Fruit fly (Drosophila melanogaster) whole organism, prepupa: ENCODE results near the gene CG9040.

Source experiments
- Blimp-1 ChIP-seq: fragments of 200-800 bp; sonication (Bioruptor generic); optimal IDR thresholded peaks from 3 replicates; lab custom pipeline; 2017; ENCODE audit warnings: missing biosample characterization, missing genetic modification characterization, mild to moderate bottlenecking, moderate library complexity, missing genetic modification reagents
- CG16779 ChIP-seq: fragments of 200-800 bp; sonication (Bioruptor generic); optimal IDR thresholded peaks from 3 replicates; lab custom pipeline; 2017; ENCODE audit warnings: missing biosample characterization, mild to moderate bottlenecking, missing genetic modification characterization
- CG3032 ChIP-seq: fragments of 200-800 bp; optimal IDR thresholded peaks from 2 replicates; lab custom pipeline; 2019; ENCODE audit warnings: missing biosample characterization, mild to moderate bottlenecking, missing genetic modification characterization, moderate library complexity
- CG4318 ChIP-seq: fragments of 200-800 bp; sonication (Bioruptor generic); optimal IDR thresholded peaks from 3 replicates; lab custom pipeline; 2017; ENCODE audit warnings: missing biosample characterization, mild to moderate bottlenecking, missing genetic modification characterization
- CG6163 ChIP-seq: fragments of 200-800 bp; sonication (Bioruptor generic); IDR thresholded peaks from 3 replicates; pipeline ENCODE4 v1.3.6; 2022; ENCODE audit warnings: missing biosample characterization, missing genetic modification characterization
- CG6854 ChIP-seq: fragments of 200-800 bp; sonication (Bioruptor generic); optimal IDR thresholded peaks from 2 replicates; lab custom pipeline; 2017; ENCODE audit warnings: missing biosample characterization, mild to moderate bottlenecking, missing genetic modification characterization
- CG7368 ChIP-seq: fragments of 200-800 bp; sonication (Bioruptor generic); optimal IDR thresholded peaks from 3 replicates; lab custom pipeline; 2016; ENCODE audit warnings: missing biosample characterization, missing genetic modification characterization
- Eip78C ChIP-seq: fragments of 200-800 bp; sonication (Bioruptor generic); peaks from one replicate; lab custom pipeline; 2016; ENCODE audit warnings: missing biosample characterization, missing genetic modification characterization
- Lpt ChIP-seq: fragments of 200-800 bp; sonication (Bioruptor generic); optimal IDR thresholded peaks from 3 replicates; lab custom pipeline; 2016; ENCODE audit warnings: missing biosample characterization, missing genetic modification characterization
- OdsH ChIP-seq: fragments of 200-800 bp; sonication (Bioruptor generic); optimal IDR thresholded peaks from 3 replicates; lab custom pipeline; 2016; ENCODE audit warnings: missing biosample characterization, missing genetic modification characterization
- Sox14 ChIP-seq: fragments of 200-800 bp; sonication (Bioruptor generic); optimal IDR thresholded peaks from 3 replicates; lab custom pipeline; 2016; ENCODE audit warnings: missing biosample characterization, missing genetic modification characterization
- achi ChIP-seq: fragments of 200-800 bp; sonication (Bioruptor generic); optimal IDR thresholded peaks from 3 replicates; lab custom pipeline; 2016; ENCODE audit warnings: missing biosample characterization, missing genetic modification characterization
- dac ChIP-seq: fragments of 200-800 bp; sonication (Bioruptor generic); optimal IDR thresholded peaks from 2 replicates; lab custom pipeline; 2017; ENCODE audit warnings: missing biosample characterization, mild to moderate bottlenecking, missing genetic modification characterization
- fkh ChIP-seq: fragments of 200-800 bp; sonication (Bioruptor generic); optimal IDR thresholded peaks from 3 replicates; lab custom pipeline; 2017; ENCODE audit warnings: missing biosample characterization, mild to moderate bottlenecking, missing genetic modification characterization, moderate library complexity

DNA sequence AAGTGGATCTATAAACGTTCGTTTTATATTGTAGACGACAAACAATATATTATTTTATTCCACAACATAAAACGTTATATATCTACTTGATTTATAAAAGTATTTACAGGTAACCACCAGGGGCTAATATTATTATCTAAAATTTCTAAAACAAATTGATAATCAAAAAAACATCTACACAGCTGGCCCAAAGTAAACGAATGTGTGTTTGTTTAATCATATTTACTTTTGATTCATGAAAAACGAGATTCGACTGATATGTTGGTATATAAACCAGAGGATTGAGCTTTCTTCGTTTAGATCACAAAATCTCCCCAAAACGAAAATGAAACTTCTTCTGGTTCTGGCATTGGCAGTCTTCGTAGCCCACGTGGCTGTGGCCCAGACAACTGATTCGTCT is 1.3 kb upstream of the CG9040 start, which contains the start of gene CG17362:
- no peak for TF ChIP-seq CG7368 (GFP tag; lab: Kevin White, UChicago)
- TF ChIP-seq Eip78C (GFP tag; lab: Kevin White, UChicago), result no peak
- TF ChIP-seq Lpt (GFP tag; lab: Kevin White, UChicago), result no peak
- TF ChIP-seq CG6163 (GFP tag; lab: Robert Waterston, UW), result no peak
- TF ChIP-seq Blimp-1, result no peak
- TF ChIP-seq CG3032, result no peak
- TF ChIP-seq CG16779 (tag; lab: Kevin White, UChicago), result no peak
- no peak for TF ChIP-seq Sox14 (GFP tag; lab: Kevin White, UChicago)
- no peak for TF ChIP-seq achi (GFP tag; lab: Kevin White, UChicago)
- TF ChIP-seq CG6854, result no peak
- no peak for TF ChIP-seq CG4318 (GFP tag; lab: Kevin White, UChicago)
- TF ChIP-seq OdsH (GFP tag; lab: Kevin White, UChicago), result no peak
- TF ChIP-seq dac (GFP tag; lab: Kevin White, UChicago), result no peak
- TF ChIP-seq fkh, result no peak
